Worm (Caenorhabditis elegans) whole organism, L4/young adult: Measurements from ENCODE around the gene C25A6.1.

Source experiments
- W03F9.2 ChIP-seq: fragments of 150-350 bp; optimal IDR thresholded peaks from 2 replicates; lab custom pipeline; 2014; ENCODE audit warnings: missing biosample characterization, missing genetic modification characterization
- dao-5 ChIP-seq: sonication (generic microtip); optimal IDR thresholded peaks from 2 replicates; lab custom pipeline; 2016; ENCODE audit warnings: missing genotype, missing genetic modification characterization, moderate library complexity, missing compliant biosample characterization
- him-1 ChIP-seq: sonication (generic microtip); optimal IDR thresholded peaks from 2 replicates; lab custom pipeline; 2016; ENCODE audit warnings: missing genotype, missing genetic modification reagents, missing genetic modification characterization, missing compliant biosample characterization

ce11 chrV:5454955-5455354 is 46.6 kb downstream of the C25A6.1 start:
- TF ChIP-seq dao-5 (tag; lab: Kevin White, UChicago) (no peak), W03F9.2 (tag; lab: Kevin White, UChicago) (no peak), him-1 (tag; lab: Kevin White, UChicago) (no peak)
